Fruit fly (Drosophila melanogaster) whole organism, pupa: ENCODE results near the gene CG15514.

Experiments used
- CG10348 ChIP-seq: fragments of 200-800 bp; sonication (Bioruptor generic); IDR thresholded peaks from 2 replicates; pipeline ENCODE4 v1.3.6; 2022; ENCODE audit warnings: missing biosample characterization, missing genetic modification characterization
- CG8159 ChIP-seq: fragments of 200-800 bp; sonication (Bioruptor generic); optimal IDR thresholded peaks from 3 replicates; lab custom pipeline; 2018; ENCODE audit warnings: missing biosample characterization, mild to moderate bottlenecking, missing genetic modification characterization, moderate library complexity
- CG8301 ChIP-seq: fragments of 200-800 bp; sonication (Bioruptor generic); optimal IDR thresholded peaks from 2 replicates; lab custom pipeline; 2018; ENCODE audit warnings: missing biosample characterization, mild to moderate bottlenecking, missing genetic modification characterization
- D1 ChIP-seq: fragments of 200-800 bp; sonication (Bioruptor generic); optimal IDR thresholded peaks from 2 replicates; lab custom pipeline; 2018; ENCODE audit warnings: missing biosample characterization, mild to moderate bottlenecking, missing genetic modification characterization, moderate library complexity
- EcR ChIP-seq: fragments of 200-800 bp; sonication (Bioruptor generic); optimal IDR thresholded peaks from 3 replicates; lab custom pipeline; 2019; ENCODE audit warnings: missing biosample characterization, missing genetic modification characterization, mild to moderate bottlenecking, moderate library complexity, missing genetic modification reagents
- Pif1A ChIP-seq: fragments of 200-800 bp; sonication (Bioruptor generic); optimal IDR thresholded peaks from 3 replicates; lab custom pipeline; 2016; ENCODE audit warnings: missing biosample characterization, missing genetic modification characterization
- Pif1B ChIP-seq: fragments of 200-800 bp; sonication (Bioruptor generic); optimal IDR thresholded peaks from 3 replicates; lab custom pipeline; 2016; ENCODE audit warnings: missing biosample characterization, missing genetic modification characterization

DNA sequence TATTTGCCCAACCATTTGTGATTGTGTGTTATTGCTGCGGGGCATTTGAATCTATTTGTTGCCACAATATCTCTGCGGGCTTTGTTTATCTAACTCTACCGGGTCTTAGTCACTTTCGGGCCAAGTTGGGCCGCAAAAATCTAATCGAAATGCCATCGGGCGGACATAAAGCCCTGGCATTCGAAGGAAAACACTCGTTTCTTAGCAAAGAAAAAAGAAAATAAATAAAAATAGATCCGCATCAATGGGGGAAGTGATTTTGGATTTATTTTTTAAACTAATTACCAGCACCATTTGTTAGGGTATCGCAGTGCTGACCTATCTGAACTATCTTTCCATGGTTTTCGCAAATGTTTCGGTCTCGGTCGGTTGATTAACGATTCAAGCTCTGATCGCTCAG is 37.3 kb upstream of the CG15514 start:
- TF ChIP-seq CG8159, result no peak
- no peak for TF ChIP-seq Pif1A
- peak; percentile 5 for TF ChIP-seq CG8301 (tag; lab: Kevin White, UChicago)
- TF ChIP-seq D1 (tag; lab: Kevin White, UChicago), result no peak
- TF ChIP-seq EcR (GFP tag; lab: Kevin White, UChicago), result no peak
- 0 out of 2 replicates have a peak, but pooled peaks have one; percentile 32 for TF ChIP-seq CG10348 (GFP tag; lab: Robert Waterston, UW)
- no peak for TF ChIP-seq Pif1B (GFP tag; lab: Kevin White, UChicago)
